Worm (Caenorhabditis elegans): ENCODE data around the gene T16G12.6.

T16G12.6 gene

DNA sequence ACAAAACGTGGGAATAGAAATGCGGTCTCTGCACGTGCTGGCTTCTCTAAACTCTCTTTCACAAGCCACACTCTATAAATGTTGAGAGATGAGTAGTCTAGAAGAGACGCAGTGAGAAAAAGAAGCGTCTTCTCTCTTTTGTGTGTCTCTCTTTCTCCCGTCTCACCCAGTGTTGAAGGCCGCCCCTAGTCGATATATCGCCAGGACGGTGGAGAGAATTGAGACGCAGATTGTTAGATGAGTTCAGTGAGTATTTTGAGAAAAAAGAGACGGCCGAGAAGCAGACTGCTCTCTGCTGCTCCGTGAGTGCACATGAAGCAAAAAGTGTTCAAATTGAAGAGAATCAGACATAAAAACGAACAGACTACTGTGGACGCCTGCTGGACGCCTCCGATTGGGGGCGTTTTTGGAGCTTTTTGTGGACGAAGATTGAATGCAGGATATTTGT is 27.2 kb downstream of the T16G12.6 start (continued):
- TF ChIP-seq sdz-12 (GFP tag; optimal IDR thresholded peaks at IDR 0.05) (no peak), set-16 (GFP tag; IDR thresholded peaks at IDR 0.05) (peak; percentile 53), vab-7 (GFP tag; IDR thresholded peaks at IDR 0.05) (0 out of 2 replicates have a peak, but pooled peaks have one; percentile 41), madf-9 (GFP tag; conservative IDR thresholded peaks at IDR 0.05) (no peak), ceh-20 (GFP tag; IDR thresholded peaks at IDR 0.05) (peak; percentile 81), nhr-28 (tag; optimal IDR thresholded peaks at IDR 0.05) (peak; percentile 81), nhr-42 (GFP tag; IDR thresholded peaks at IDR 0.05) (peak; percentile 45; the same call in 1 of the 2 replicates), nhr-77 (tag; optimal IDR thresholded peaks at IDR 0.05) (peak; percentile 34), lin-1 (GFP tag; IDR thresholded peaks at IDR 0.05) (peak; percentile 80), ctbp-1 (GFP tag; IDR thresholded peaks at IDR 0.05) (peak; percentile 85), hlh-30 (tag; optimal IDR thresholded peaks at IDR 0.05; ENCODE audit: insufficient read depth) (peak; percentile 95), cey-2 (tag; optimal IDR thresholded peaks at IDR 0.05; ENCODE audit: borderline replicate concordance, insufficient read depth) (peak; percentile 34), T20F7.1 (GFP tag; optimal IDR thresholded peaks at IDR 0.05) (peak; percentile 66), mxl-2 (GFP tag; conservative IDR thresholded peaks at IDR 0.05) (0 out of 2 replicates have a peak, but pooled peaks have one; percentile 4), spr-1 (tag; optimal IDR thresholded peaks at IDR 0.05) (peak; percentile 59), daf-19 (GFP tag; conservative IDR thresholded peaks at IDR 0.05) (peak; percentile 62; the same call in 1 of the 2 replicates), mes-2 (tag; optimal IDR thresholded peaks at IDR 0.05; ENCODE audit: poor library complexity, severe bottlenecking) (peak; percentile 34), T26A8.4 (GFP tag; IDR thresholded peaks at IDR 0.05) (peak; percentile 91), zag-1 (tag; optimal IDR thresholded peaks at IDR 0.05) (peak; percentile 40), egl-43 (GFP tag; IDR thresholded peaks at IDR 0.05) (peak; percentile 80), ceh-28 (tag; optimal IDR thresholded peaks at IDR 0.05) (peak; percentile 74), lin-13 (GFP tag; optimal IDR thresholded peaks at IDR 0.05) (peak; percentile 38), snpc-1.2 (GFP tag; IDR thresholded peaks at IDR 0.05) (no peak), hmg-1.1 (GFP tag; IDR thresholded peaks at IDR 0.05) (peak; percentile 96), ceh-44 (GFP tag; IDR thresholded peaks at IDR 0.05) (no peak)

DNA sequence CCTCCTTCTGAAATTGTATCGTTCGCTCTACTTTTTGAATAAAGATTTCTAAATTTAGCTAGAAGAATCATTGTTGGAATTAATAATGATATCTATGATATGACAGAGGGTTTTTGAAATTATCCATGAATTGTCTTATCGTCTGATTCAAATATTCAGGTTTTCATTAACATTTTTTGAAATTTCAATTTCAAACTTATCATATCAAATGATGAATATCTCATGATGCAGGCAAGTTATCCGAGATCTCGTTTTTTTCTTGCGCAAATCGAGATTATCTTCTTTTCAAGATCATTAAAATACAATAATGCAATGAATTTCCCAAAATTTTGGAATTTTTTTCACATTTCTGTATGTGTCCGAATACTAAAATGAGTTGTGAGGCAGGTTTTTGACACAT is 28.6 kb downstream of the T16G12.6 start, which contains the start of gene spop-1:
TSS of gene spop-1 (minus strand) at position 101 of the 400 bp plus-strand sequence.
- TF ChIP-seq zfp-3 (GFP tag; conservative IDR thresholded peaks at IDR 0.05) (no peak), aha-1 (tag) (peak; percentile 52)

- TF ChIP-seq ztf-7 (tag; optimal IDR thresholded peaks at IDR 0.05): no peak
- TF ChIP-seq ceh-62 (tag; optimal IDR thresholded peaks at IDR 0.05): no peak
- no peak for TF ChIP-seq fos-1 (tag; optimal IDR thresholded peaks at IDR 0.05)
- no peak for TF ChIP-seq rbr-2 (tag; optimal IDR thresholded peaks at IDR 0.05)
- no peak for TF ChIP-seq ceh-32 (tag; optimal IDR thresholded peaks at IDR 0.05; ENCODE audit: poor library complexity)
- TF ChIP-seq aly-2 (tag; optimal IDR thresholded peaks at IDR 0.05): no peak
- TF ChIP-seq nhr-28 (tag; optimal IDR thresholded peaks at IDR 0.05): no peak
- TF ChIP-seq aha-1 (tag): no peak
- no peak for TF ChIP-seq daf-8 (GFP tag; IDR thresholded peaks at IDR 0.05)
- TF ChIP-seq dmd-6 (GFP tag; IDR thresholded peaks at IDR 0.05): no peak
- TF ChIP-seq F49E8.2 (tag; optimal IDR thresholded peaks at IDR 0.05; ENCODE audit: borderline replicate concordance): no peak
- no peak for TF ChIP-seq ama-1 (optimal IDR thresholded peaks at IDR 0.05)
- no peak for TF ChIP-seq lin-15B (tag; optimal IDR thresholded peaks at IDR 0.05)
- no peak for TF ChIP-seq nhr-10 (tag; optimal IDR thresholded peaks at IDR 0.05)
- TF ChIP-seq mxl-2 (GFP tag; conservative IDR thresholded peaks at IDR 0.05): no peak
- TF ChIP-seq nhr-111 (GFP tag; optimal IDR thresholded peaks at IDR 0.05): no peak
- TF ChIP-seq nhr-6 (tag; optimal IDR thresholded peaks at IDR 0.05): no peak
Observed at ce11 chrIII:10101352-10101751, 32.0 kb downstream of the T16G12.6 start, which contains the start of gene kel-10. kel-10 (minus strand) TSS chrIII:10101452.
